Fruit fly (Drosophila melanogaster): ENCODE data around the gene CG10317.

- TF ChIP-seq h (optimal IDR thresholded peaks at IDR 0.05) (no peak), psq (optimal IDR thresholded peaks at IDR 0.05) (no peak), insv (optimal IDR thresholded peaks at IDR 0.05) (no peak)
Measured at dm6 chr3R:16334329-16334728, 36.0 kb downstream of the CG10317 start.
